Fruit fly (Drosophila melanogaster): Measurements from ENCODE around the gene CG33946.
A peak's percentile ranks its signal among the peaks of the same experiment; 100 is the strongest.

Gene CG33946

DNA sequence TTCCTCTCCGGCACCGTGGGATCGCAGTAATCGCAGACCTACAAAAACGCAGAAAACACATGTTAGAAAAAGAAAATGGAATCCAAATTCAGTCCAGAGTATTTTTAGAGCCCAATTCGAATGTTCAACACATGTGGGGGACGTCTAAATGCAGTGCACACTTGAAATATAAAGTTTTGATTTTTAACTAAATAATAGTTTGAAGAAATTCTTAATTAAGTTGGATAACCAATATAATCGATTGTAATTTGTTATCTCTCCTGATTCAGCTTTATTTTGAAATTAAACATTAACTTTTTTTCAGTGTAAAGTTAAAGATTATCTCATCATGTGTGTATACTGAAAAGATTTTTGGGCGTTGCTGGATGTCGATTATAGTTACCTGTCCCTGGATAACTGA lies 3.2 kb upstream of the CG33946 start (continued):
- TF ChIP-seq acj6 (GFP tag; optimal IDR thresholded peaks at IDR 0.05) (peak; percentile 42), CG34406 (GFP tag; optimal IDR thresholded peaks at IDR 0.05) (peak; percentile 4), CG15336 (GFP tag; IDR thresholded peaks at IDR 0.05) (peak; percentile 29; the same call in 1 of the 2 replicates), CG8632 (GFP tag; optimal IDR thresholded peaks at IDR 0.05) (peak; percentile 30)

DNA sequence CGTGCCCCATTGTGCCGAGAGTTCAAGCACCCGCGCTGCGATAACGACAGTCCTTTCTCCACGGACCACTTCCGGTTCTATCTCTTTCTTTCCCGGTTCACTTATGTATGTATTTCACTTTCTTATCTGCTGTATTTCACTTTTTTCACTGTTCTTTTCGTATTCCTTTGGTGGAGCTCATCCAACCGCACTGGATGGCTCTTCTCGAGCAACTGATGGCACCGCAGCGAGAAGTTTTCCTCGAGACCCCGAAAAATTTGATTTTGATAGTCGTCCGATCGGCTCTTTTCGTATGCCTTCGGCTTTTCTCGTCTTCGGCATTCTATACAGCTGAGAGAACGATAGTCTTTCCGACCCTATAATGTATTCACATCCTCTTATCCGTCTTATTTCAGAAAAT lies 2.6 kb upstream of the CG33946 start, which contains the start of gene LanA:
TSS of gene LanA (minus strand) at position 217 of the 400 bp plus-strand sequence.
- TF ChIP-seq pdm3 (GFP tag; optimal IDR thresholded peaks at IDR 0.05): no peak
- TF ChIP-seq CG6854 (GFP tag; optimal IDR thresholded peaks at IDR 0.05): peak; percentile 37
- TF ChIP-seq cyc (GFP tag; optimal IDR thresholded peaks at IDR 0.05): no peak
- TF ChIP-seq CG3919 (GFP tag; optimal IDR thresholded peaks at IDR 0.05): peak; percentile 7
- peak; percentile 35 for TF ChIP-seq Sox102F (GFP tag; optimal IDR thresholded peaks at IDR 0.05)
- TF ChIP-seq Eip75B (GFP tag; optimal IDR thresholded peaks at IDR 0.05): no peak
- TF ChIP-seq CG6163 (GFP tag; IDR thresholded peaks at IDR 0.05): peak; percentile 52; the same call in 2 of the 3 replicates
- peak; percentile 14; the same call in 1 of the 3 replicates for TF ChIP-seq eg (GFP tag; IDR thresholded peaks at IDR 0.05)
- peak; percentile 67 for TF ChIP-seq Blimp-1 (GFP tag; optimal IDR thresholded peaks at IDR 0.05)
- no peak for TF ChIP-seq Sox14 (GFP tag; optimal IDR thresholded peaks at IDR 0.05)
- TF ChIP-seq fkh (GFP tag; optimal IDR thresholded peaks at IDR 0.05): peak; percentile 9
- TF ChIP-seq Eip93F (GFP tag; optimal IDR thresholded peaks at IDR 0.05): no peak
- TF ChIP-seq svp (GFP tag): peak; percentile 67
- TF ChIP-seq CG10631 (GFP tag; optimal IDR thresholded peaks at IDR 0.05): no peak
- peak; percentile 7 for TF ChIP-seq achi (GFP tag; optimal IDR thresholded peaks at IDR 0.05)
- peak; percentile 25 for TF ChIP-seq vri (GFP tag; optimal IDR thresholded peaks at IDR 0.05)

DNA sequence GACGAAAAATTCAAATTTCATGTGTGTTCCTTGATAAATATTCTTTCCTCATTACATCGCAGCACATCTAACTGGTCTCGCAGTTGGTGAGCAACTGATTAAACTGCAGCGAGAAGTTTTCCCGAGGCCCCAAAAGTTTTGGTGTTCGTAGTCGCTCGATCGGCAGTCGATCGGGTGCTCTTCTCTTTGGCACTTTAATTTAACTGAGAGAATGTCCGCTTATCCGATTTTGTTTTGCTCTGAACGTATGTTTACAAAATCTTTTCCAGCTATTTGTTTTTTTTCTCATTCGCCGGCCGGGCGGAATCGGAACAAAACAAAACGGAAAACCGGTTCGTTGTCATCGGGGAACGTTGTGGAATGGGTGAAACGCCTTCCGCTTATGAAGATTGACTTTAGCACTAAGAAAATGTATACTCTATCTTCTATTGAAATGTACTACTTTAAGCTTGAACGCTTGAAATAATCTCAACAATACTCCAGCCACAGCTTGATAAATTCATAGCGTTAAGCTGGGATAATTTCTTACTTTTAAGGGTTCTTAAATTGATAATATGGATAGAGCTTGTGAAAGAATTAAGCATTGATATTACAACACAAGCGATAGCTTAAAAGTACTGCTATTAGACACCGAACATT lies 1.7 kb upstream of the CG33946 start:
- TF ChIP-seq Eip78C (GFP tag): peak; percentile 25
- TF ChIP-seq pdm3 (GFP tag; optimal IDR thresholded peaks at IDR 0.05): no peak
- no peak for TF ChIP-seq Gug (GFP tag; IDR thresholded peaks at IDR 0.05)
- TF ChIP-seq dac (GFP tag; optimal IDR thresholded peaks at IDR 0.05): no peak
- peak; percentile 49; the same call in 2 of the 3 replicates for TF ChIP-seq CG8119 (GFP tag; IDR thresholded peaks at IDR 0.05)
- no peak for TF ChIP-seq CG4318 (GFP tag; optimal IDR thresholded peaks at IDR 0.05)
- TF ChIP-seq spab (GFP tag; optimal IDR thresholded peaks at IDR 0.05): peak; percentile 18
- TF ChIP-seq Hr39 (GFP tag; optimal IDR thresholded peaks at IDR 0.05): no peak
- TF ChIP-seq CG6854 (GFP tag; optimal IDR thresholded peaks at IDR 0.05): peak; percentile 68
- peak; percentile 46 for TF ChIP-seq CG16779 (tag; optimal IDR thresholded peaks at IDR 0.05)
- TF ChIP-seq ss (GFP tag; optimal IDR thresholded peaks at IDR 0.05): peak; percentile 64 to 66
- TF ChIP-seq CG11902 (GFP tag; optimal IDR thresholded peaks at IDR 0.05): no peak
- peak; percentile 66; the same call in 1 of the 2 replicates for TF ChIP-seq CG15336 (GFP tag; IDR thresholded peaks at IDR 0.05)
- TF ChIP-seq CG6163 (GFP tag; IDR thresholded peaks at IDR 0.05): peak; percentile 71; the same call in 2 of the 3 replicates
- TF ChIP-seq dsx (GFP tag; optimal IDR thresholded peaks at IDR 0.05; ENCODE audit: poor library complexity, severe bottlenecking): peak; percentile 14
- peak; percentile 1 for TF ChIP-seq CG6276 (GFP tag; optimal IDR thresholded peaks at IDR 0.05)
- no peak for TF ChIP-seq Ets21C (GFP tag; optimal IDR thresholded peaks at IDR 0.05)
- TF ChIP-seq net (GFP tag; optimal IDR thresholded peaks at IDR 0.05): peak; percentile 50
- peak; percentile 21 for TF ChIP-seq Ets96B (tag; optimal IDR thresholded peaks at IDR 0.05)
- peak; percentile 61 for TF ChIP-seq CG1621 (tag; optimal IDR thresholded peaks at IDR 0.05)
- peak; percentile 22 for TF ChIP-seq Eip75B (GFP tag; optimal IDR thresholded peaks at IDR 0.05)
- TF ChIP-seq Sox102F (GFP tag; optimal IDR thresholded peaks at IDR 0.05): peak; percentile 8
- TF ChIP-seq topi (GFP tag; optimal IDR thresholded peaks at IDR 0.05): no peak
- TF ChIP-seq CG34406 (GFP tag; optimal IDR thresholded peaks at IDR 0.05): no peak
- TF ChIP-seq CG10669 (GFP tag; optimal IDR thresholded peaks at IDR 0.05): peak; percentile 9
- TF ChIP-seq Sox14 (GFP tag; optimal IDR thresholded peaks at IDR 0.05): no peak
- peak; percentile 45; the same call in 1 of the 3 replicates for TF ChIP-seq eg (GFP tag; IDR thresholded peaks at IDR 0.05)
- TF ChIP-seq CG6808 (GFP tag; optimal IDR thresholded peaks at IDR 0.05): peak; percentile 45
- no peak for TF ChIP-seq CG7368 (GFP tag; optimal IDR thresholded peaks at IDR 0.05)
- TF ChIP-seq CG9139 (GFP tag; optimal IDR thresholded peaks at IDR 0.05): peak; percentile 55
- peak; percentile 81 for TF ChIP-seq fkh (GFP tag; optimal IDR thresholded peaks at IDR 0.05)

All from whole organism, prepupa.